Worm (Caenorhabditis elegans): Measurements from ENCODE around the gene pqn-16.

pqn-16 gene

DNA sequence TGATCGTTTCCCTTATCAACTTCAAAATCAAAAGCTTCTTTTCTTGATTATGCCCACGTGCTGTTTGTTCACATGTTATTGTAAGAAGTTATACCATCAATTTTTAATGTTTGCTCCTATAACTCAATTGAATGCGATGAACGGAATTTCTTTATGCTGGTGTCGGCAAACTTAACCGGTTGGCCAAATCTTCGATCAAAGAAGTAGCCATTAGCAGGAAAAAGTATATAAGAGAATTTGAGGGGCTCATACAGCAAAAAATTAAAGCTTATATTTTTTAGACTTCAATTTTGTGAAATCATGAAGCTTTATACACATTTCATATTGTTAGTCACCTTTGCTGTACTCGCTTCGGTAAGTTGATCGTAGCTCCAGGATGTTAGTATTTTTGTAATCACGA lies at the start of gene pqn-16:
pqn-16 (plus strand) TSS at position 301 of the 400 bp plus-strand sequence.
- TF ChIP-seq snpc-4 (tag; optimal IDR thresholded peaks at IDR 0.05) (no peak), fkh-10 (GFP tag; optimal IDR thresholded peaks at IDR 0.05) (no peak)

ce11 chrV:9124180-9124579 lies 49.7 kb upstream of the pqn-16 start, which contains the start of gene F21C10.6:
Gene F21C10.6 (plus strand): TSS chrV:9124480.
- no peak for TF ChIP-seq fos-1 (tag; optimal IDR thresholded peaks at IDR 0.05)
- no peak for TF ChIP-seq elt-2 (tag; optimal IDR thresholded peaks at IDR 0.05)
- TF ChIP-seq nhr-76 (tag; optimal IDR thresholded peaks at IDR 0.05): no peak
- no peak for TF ChIP-seq ztf-11 (tag; optimal IDR thresholded peaks at IDR 0.05)
- no peak for TF ChIP-seq ceh-16 (tag; optimal IDR thresholded peaks at IDR 0.05)
- no peak for TF ChIP-seq zag-1 (tag; optimal IDR thresholded peaks at IDR 0.05)
- TF ChIP-seq aly-2 (tag; optimal IDR thresholded peaks at IDR 0.05): no peak
- TF ChIP-seq nhr-28 (tag; optimal IDR thresholded peaks at IDR 0.05): no peak
- TF ChIP-seq mdl-1 (tag; optimal IDR thresholded peaks at IDR 0.05): no peak
- TF ChIP-seq ZK546.5 (tag; optimal IDR thresholded peaks at IDR 0.05): no peak
- no peak for TF ChIP-seq R02D3.7 (tag; optimal IDR thresholded peaks at IDR 0.05)
- TF ChIP-seq nhr-67 (tag; optimal IDR thresholded peaks at IDR 0.05): no peak

- TF ChIP-seq egl-27 (tag; optimal IDR thresholded peaks at IDR 0.05) (no peak), pqm-1 (tag; optimal IDR thresholded peaks at IDR 0.05) (no peak), tbx-2 (tag; optimal IDR thresholded peaks at IDR 0.05) (no peak), ZK546.5 (tag; optimal IDR thresholded peaks at IDR 0.05) (no peak), nhr-25 (tag; optimal IDR thresholded peaks at IDR 0.05) (no peak)
Measured at ce11 chrV:9125345-9125744, 48.5 kb upstream of the pqn-16 start, which contains the start of gene F21C10.5. Gene F21C10.5 (plus strand): TSS chrV:9125645.

- TF ChIP-seq ZK546.5 (tag; optimal IDR thresholded peaks at IDR 0.05) (no peak), ztf-11 (tag; optimal IDR thresholded peaks at IDR 0.05) (no peak), nhr-12 (tag; optimal IDR thresholded peaks at IDR 0.05) (no peak), nhr-11 (tag; optimal IDR thresholded peaks at IDR 0.05) (no peak), mdl-1 (tag; optimal IDR thresholded peaks at IDR 0.05) (no peak), nhr-237 (tag; optimal IDR thresholded peaks at IDR 0.05) (no peak), ceh-9 (tag; optimal IDR thresholded peaks at IDR 0.05) (no peak), aly-2 (tag; optimal IDR thresholded peaks at IDR 0.05) (no peak), nhr-77 (tag; optimal IDR thresholded peaks at IDR 0.05) (no peak), nhr-67 (tag; optimal IDR thresholded peaks at IDR 0.05) (no peak), jun-1 (tag; optimal IDR thresholded peaks at IDR 0.05) (no peak), ceh-82 (tag; optimal IDR thresholded peaks at IDR 0.05) (no peak), unc-62 (GFP tag; optimal IDR thresholded peaks at IDR 0.05) (no peak), lin-39 (tag; optimal IDR thresholded peaks at IDR 0.05) (no peak), hmg-11 (tag; optimal IDR thresholded peaks at IDR 0.05) (no peak), nhr-23 (tag; optimal IDR thresholded peaks at IDR 0.05) (no peak), daf-12 (tag; optimal IDR thresholded peaks at IDR 0.05) (no peak), nhr-43 (tag; optimal IDR thresholded peaks at IDR 0.05; ENCODE audit: poor library complexity, severe bottlenecking) (no peak)
Measured at ce11 chrV:9126316-9126715, 47.6 kb upstream of the pqn-16 start, which contains the start of gene F21C10.4. Gene F21C10.4 (plus strand): TSS chrV:9126616.

DNA sequence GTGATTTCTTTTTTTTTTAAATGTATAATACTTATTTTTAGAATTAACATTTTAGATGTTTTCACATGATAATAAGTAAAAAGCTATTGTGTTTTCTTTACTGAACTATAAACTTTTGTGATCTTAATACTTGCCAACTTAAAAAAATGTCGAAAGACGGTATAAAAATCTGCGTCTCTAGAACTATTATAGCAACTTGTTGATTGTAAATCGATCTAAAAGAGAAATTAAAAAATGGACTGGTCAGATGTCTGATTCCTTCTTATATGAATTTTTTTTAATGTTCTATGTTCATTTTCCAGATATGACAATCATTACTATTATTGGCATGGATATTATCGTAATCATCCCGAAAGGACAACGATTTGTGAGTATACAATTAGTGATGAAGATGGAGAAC lies 46.1 kb upstream of the pqn-16 start, which contains the start of gene F21C10.3:
F21C10.3 (plus strand) TSS at position 301 of the 400 bp plus-strand sequence.
- TF ChIP-seq daf-12 (tag; optimal IDR thresholded peaks at IDR 0.05) (no peak), ztf-4 (tag; optimal IDR thresholded peaks at IDR 0.05) (no peak), elt-1 (tag; optimal IDR thresholded peaks at IDR 0.05) (no peak), elt-3 (tag; optimal IDR thresholded peaks at IDR 0.05) (no peak), nhr-237 (tag; optimal IDR thresholded peaks at IDR 0.05) (no peak), lsy-12 (tag; optimal IDR thresholded peaks at IDR 0.05) (no peak), ama-1 (optimal IDR thresholded peaks at IDR 0.05) (no peak), hmg-11 (tag; optimal IDR thresholded peaks at IDR 0.05) (no peak), eor-1 (tag; optimal IDR thresholded peaks at IDR 0.05) (no peak), lin-15B (tag; optimal IDR thresholded peaks at IDR 0.05) (no peak), zag-1 (tag; optimal IDR thresholded peaks at IDR 0.05) (no peak), jun-1 (tag; optimal IDR thresholded peaks at IDR 0.05) (no peak), fos-1 (tag; optimal IDR thresholded peaks at IDR 0.05) (no peak), mml-1 (tag; optimal IDR thresholded peaks at IDR 0.05) (no peak), snpc-4 (tag; optimal IDR thresholded peaks at IDR 0.05) (no peak), fkh-2 (tag; optimal IDR thresholded peaks at IDR 0.05) (no peak)

All from whole organism, L3 larva.